Worm (Caenorhabditis elegans) whole organism, L3 larva: Measurements from ENCODE around the gene atg-13.

ENCODE experiments used
- R02D3.7 ChIP-seq: fragments of 150-350 bp; optimal IDR thresholded peaks from 2 replicates; lab custom pipeline; 2014; ENCODE audit warnings: missing biosample characterization, missing genetic modification characterization
- ZK546.5 ChIP-seq: sonication (generic microtip); optimal IDR thresholded peaks from 2 replicates; lab custom pipeline; 2017; ENCODE audit warnings: missing biosample characterization, missing genetic modification characterization
- ama-1 ChIP-seq: fragments of 150-350 bp; optimal IDR thresholded peaks from 2 replicates; lab custom pipeline; 2018
- ceh-28 ChIP-seq: fragments of 150-350 bp; optimal IDR thresholded peaks from 2 replicates; lab custom pipeline; 2014; ENCODE audit warnings: missing biosample characterization, missing genetic modification reagents, missing genetic modification characterization
- ceh-82 ChIP-seq: fragments of 150-350 bp; optimal IDR thresholded peaks from 2 replicates; lab custom pipeline; 2014; ENCODE audit warnings: missing biosample characterization, missing genetic modification characterization
- daf-12 ChIP-seq: fragments of 150-350 bp; optimal IDR thresholded peaks from 2 replicates; lab custom pipeline; 2014; ENCODE audit warnings: missing biosample characterization, missing genetic modification reagents, missing genetic modification characterization
- egl-27 ChIP-seq: sonication (generic microtip); optimal IDR thresholded peaks from 4 replicates; lab custom pipeline; 2017; ENCODE audit warnings: missing biosample characterization, missing genetic modification reagents, missing genetic modification characterization
- egl-5 ChIP-seq: fragments of 150-350 bp; optimal IDR thresholded peaks from 2 replicates; lab custom pipeline; 2017; ENCODE audit warnings: missing biosample characterization, missing genetic modification reagents, missing genetic modification characterization, inconsistent platforms
- elt-1 ChIP-seq: fragments of 150-350 bp; optimal IDR thresholded peaks from 2 replicates; lab custom pipeline; 2014; ENCODE audit warnings: missing biosample characterization, missing genetic modification characterization
- elt-2 ChIP-seq: sonication (generic microtip); optimal IDR thresholded peaks from 2 replicates; lab custom pipeline; 2016; ENCODE audit warnings: missing genetic modification reagents, mild to moderate bottlenecking, missing genetic modification characterization, missing compliant biosample characterization
- elt-3 ChIP-seq, 3 experiments: fragments of 150-350 bp in 1 of 3; sonication (generic microtip) in 2 of 3; optimal IDR thresholded peaks; 2 replicates in 2 of 3; 4 replicates in 1 of 3; lab custom pipeline; 2014 to 2017; ENCODE audit warnings: missing biosample characterization in 3 of 3, missing genetic modification characterization in 3 of 3
- fkh-10 ChIP-seq: sonication (generic microtip); optimal IDR thresholded peaks from 2 replicates; lab custom pipeline; 2017; ENCODE audit warnings: missing biosample characterization, missing genetic modification reagents, missing genetic modification characterization
- fkh-2 ChIP-seq: fragments of 150-350 bp; optimal IDR thresholded peaks from 2 replicates; lab custom pipeline; 2014; ENCODE audit warnings: missing biosample characterization, missing genetic modification reagents, missing genetic modification characterization
- fos-1 ChIP-seq: fragments of 150-350 bp; optimal IDR thresholded peaks from 2 replicates; lab custom pipeline; 2014; ENCODE audit warnings: missing biosample characterization, missing genetic modification characterization
- hmg-11 ChIP-seq: sonication (generic microtip); optimal IDR thresholded peaks from 2 replicates; lab custom pipeline; 2016; ENCODE audit warnings: missing genetic modification characterization, missing compliant biosample characterization
- jun-1 ChIP-seq: fragments of 150-350 bp; optimal IDR thresholded peaks from 2 replicates; lab custom pipeline; 2014; ENCODE audit warnings: missing biosample characterization, missing genetic modification reagents, missing genetic modification characterization
- lin-39 ChIP-seq: fragments of 150-350 bp; optimal IDR thresholded peaks from 2 replicates; lab custom pipeline; 2018; ENCODE audit warnings: missing biosample characterization, missing genetic modification reagents, missing genetic modification characterization
- lsy-12 ChIP-seq: sonication (generic microtip); optimal IDR thresholded peaks from 2 replicates; lab custom pipeline; 2016; ENCODE audit warnings: mild to moderate bottlenecking, missing genetic modification characterization, missing compliant biosample characterization
- mdl-1 ChIP-seq: fragments of 150-350 bp; optimal IDR thresholded peaks from 2 replicates; lab custom pipeline; 2014; ENCODE audit warnings: missing biosample characterization, missing genetic modification characterization
- nfya-1 ChIP-seq: sonication (generic microtip); optimal IDR thresholded peaks from 2 replicates; lab custom pipeline; 2017; ENCODE audit warnings: missing genetic modification characterization, mild to moderate bottlenecking, missing compliant biosample characterization, antibody characterized with exemption, moderate library complexity; ENCODE audit not compliant: insufficient read depth
- nhr-12 ChIP-seq: fragments of 150-350 bp; optimal IDR thresholded peaks from 2 replicates; lab custom pipeline; 2014; ENCODE audit warnings: missing biosample characterization, missing genetic modification characterization
- nhr-23 ChIP-seq: fragments of 150-350 bp; optimal IDR thresholded peaks from 2 replicates; lab custom pipeline; 2014; ENCODE audit warnings: missing biosample characterization, missing genetic modification reagents, missing genetic modification characterization
- nhr-237 ChIP-seq: fragments of 150-350 bp; optimal IDR thresholded peaks from 2 replicates; lab custom pipeline; 2014; ENCODE audit warnings: missing biosample characterization, missing genetic modification characterization
- nhr-25 ChIP-seq: sonication (generic microtip); optimal IDR thresholded peaks from 2 replicates; lab custom pipeline; 2017; ENCODE audit warnings: missing biosample characterization, missing genetic modification characterization
- nhr-28 ChIP-seq: fragments of 150-350 bp; optimal IDR thresholded peaks from 2 replicates; lab custom pipeline; 2014; ENCODE audit warnings: missing biosample characterization, missing genetic modification characterization
- nhr-43 ChIP-seq: sonication (generic microtip); optimal IDR thresholded peaks from 2 replicates; lab custom pipeline; 2016; ENCODE audit warnings: mild to moderate bottlenecking, missing genetic modification characterization, missing compliant biosample characterization; ENCODE audit not compliant: poor library complexity, severe bottlenecking
- nhr-76 ChIP-seq: fragments of 150-350 bp; sonication (generic microtip); optimal IDR thresholded peaks from 5 replicates; lab custom pipeline; 2014; ENCODE audit warnings: missing biosample characterization, missing genetic modification characterization
- pha-4 ChIP-seq: fragments of 150-350 bp; optimal IDR thresholded peaks from 2 replicates; lab custom pipeline; 2014; ENCODE audit warnings: missing biosample characterization, missing genetic modification reagents, missing genetic modification characterization
- pqm-1 ChIP-seq: fragments of 150-350 bp; optimal IDR thresholded peaks from 2 replicates; lab custom pipeline; 2017; ENCODE audit warnings: missing biosample characterization, missing genetic modification characterization, inconsistent platforms
- sea-2 ChIP-seq: fragments of 150-350 bp; sonication (generic microtip); optimal IDR thresholded peaks from 4 replicates; lab custom pipeline; 2014; ENCODE audit warnings: missing biosample characterization, missing genetic modification reagents, missing genetic modification characterization
- skn-1 ChIP-seq: fragments of 150-350 bp; optimal IDR thresholded peaks from 2 replicates; lab custom pipeline; 2014; ENCODE audit warnings: missing biosample characterization, missing genetic modification characterization
- snpc-4 ChIP-seq: fragments of 150-350 bp; optimal IDR thresholded peaks from 2 replicates; lab custom pipeline; 2014; ENCODE audit warnings: missing biosample characterization, missing genetic modification characterization
- tbx-2 ChIP-seq: sonication (generic microtip); optimal IDR thresholded peaks from 2 replicates; lab custom pipeline; 2016; ENCODE audit warnings: mild to moderate bottlenecking, missing genetic modification characterization, missing compliant biosample characterization
- unc-39 ChIP-seq: sonication (generic microtip); optimal IDR thresholded peaks from 4 replicates; lab custom pipeline; 2017; ENCODE audit warnings: missing biosample characterization, missing genetic modification characterization
- ztf-11 ChIP-seq: fragments of 150-350 bp; optimal IDR thresholded peaks from 2 replicates; lab custom pipeline; 2014; ENCODE audit warnings: missing biosample characterization, missing genetic modification characterization
- ztf-4 ChIP-seq: fragments of 150-350 bp; optimal IDR thresholded peaks from 2 replicates; lab custom pipeline; 2014; ENCODE audit warnings: missing biosample characterization, missing genetic modification characterization

atg-13 gene

DNA sequence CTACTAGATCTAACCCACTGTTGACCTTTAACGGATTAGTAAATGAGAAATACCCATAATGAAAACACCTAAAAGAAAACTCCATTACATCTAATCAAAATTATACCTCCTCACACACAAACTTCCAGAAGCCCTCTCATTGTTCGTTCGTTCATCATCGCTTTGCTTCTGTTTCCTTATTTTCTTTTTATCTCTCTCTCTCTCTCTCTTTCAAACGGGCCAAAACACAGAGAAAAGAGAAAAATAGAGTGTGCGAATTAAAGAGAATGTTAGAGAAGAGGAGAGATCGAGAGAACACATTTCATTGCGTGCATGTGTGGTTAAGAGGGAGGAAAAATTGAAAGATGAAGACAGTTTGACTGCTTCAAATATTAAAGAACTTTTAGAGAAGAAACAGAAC is 33.7 kb downstream of the atg-13 start (continued):
- TF ChIP-seq elt-3 (tag; optimal IDR thresholded peaks at IDR 0.05; lab: Kevin White, UChicago): no peak
- TF ChIP-seq daf-12 (tag; lab: Kevin White, UChicago): no peak
- TF ChIP-seq mdl-1 (tag; lab: Kevin White, UChicago): peak; percentile 31
- TF ChIP-seq nfya-1 (tag; lab: Kevin White, UChicago): peak; percentile 91

ce11 chrIII:8121923-8122322 is 36.1 kb downstream of the atg-13 start:
- TF ChIP-seq pqm-1 (tag; lab: Kevin White, UChicago): no peak
- no peak for TF ChIP-seq nhr-12 (tag; lab: Kevin White, UChicago)
- TF ChIP-seq R02D3.7 (tag; lab: Kevin White, UChicago): no peak
- no peak for TF ChIP-seq ceh-28 (tag; lab: Kevin White, UChicago)
- TF ChIP-seq lin-39 (tag; lab: Kevin White, UChicago): no peak
- no peak for TF ChIP-seq tbx-2 (tag; lab: Kevin White, UChicago)
- TF ChIP-seq elt-3 (tag; optimal IDR thresholded peaks at IDR 0.05; lab: Kevin White, UChicago): no peak
- TF ChIP-seq ama-1 (lab: Kevin White, UChicago): no peak
- TF ChIP-seq pha-4 (tag; lab: Kevin White, UChicago): no peak
- no peak for TF ChIP-seq unc-39 (tag; lab: Kevin White, UChicago)

ce11 chrIII:8121132-8121531 is 36.9 kb downstream of the atg-13 start, which contains the start of gene gei-8:
Gene gei-8, minus strand, starts transcription at chrIII:8121232.
- TF ChIP-seq egl-5: no peak
- no peak for TF ChIP-seq fkh-10 (GFP tag; lab: Kevin White, UChicago)
- TF ChIP-seq nhr-25 (tag; lab: Kevin White, UChicago): no peak
- no peak for TF ChIP-seq egl-27 (tag; lab: Kevin White, UChicago)

- TF ChIP-seq fos-1 (tag; lab: Kevin White, UChicago): no peak
- TF ChIP-seq ZK546.5 (tag; lab: Kevin White, UChicago): no peak
- TF ChIP-seq lin-39 (tag; lab: Kevin White, UChicago): no peak
- TF ChIP-seq ceh-28 (tag; lab: Kevin White, UChicago): no peak
- no peak for TF ChIP-seq elt-1 (tag; lab: Kevin White, UChicago)
- TF ChIP-seq elt-2: no peak
- no peak for TF ChIP-seq mdl-1 (tag; lab: Kevin White, UChicago)
- no peak for TF ChIP-seq nhr-23
- TF ChIP-seq sea-2 (GFP tag; lab: Kevin White, UChicago): no peak
- TF ChIP-seq fkh-10 (GFP tag; lab: Kevin White, UChicago): no peak
- TF ChIP-seq lsy-12 (tag; lab: Kevin White, UChicago): no peak
- no peak for TF ChIP-seq egl-27 (tag; lab: Kevin White, UChicago)
- TF ChIP-seq R02D3.7 (tag; lab: Kevin White, UChicago): no peak
Measured at ce11 chrIII:8117155-8117554, 40.8 kb downstream of the atg-13 start.

DNA sequence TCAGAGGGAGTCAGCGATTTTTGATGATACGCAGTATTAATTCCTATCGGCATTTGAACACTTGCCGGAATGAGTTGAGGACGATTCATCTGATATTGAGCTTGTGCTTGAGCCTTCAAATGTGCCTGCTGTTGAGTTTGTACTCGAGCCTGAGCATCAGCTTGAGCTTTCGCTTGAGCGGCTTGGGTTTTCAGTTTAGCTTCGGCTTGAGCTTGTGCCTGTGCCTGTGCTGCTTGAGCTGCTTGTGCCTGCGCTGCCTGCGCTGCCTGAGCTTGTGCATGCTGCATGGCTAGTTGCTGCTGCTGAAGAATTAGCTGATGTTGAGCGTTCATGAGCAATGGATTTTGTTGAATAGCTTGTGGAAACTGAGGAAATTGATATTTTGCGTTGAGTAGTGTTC is 42.1 kb downstream of the atg-13 start:
- TF ChIP-seq nhr-25 (tag; lab: Kevin White, UChicago) (no peak), hmg-11 (tag; lab: Kevin White, UChicago) (no peak), ZK546.5 (tag; lab: Kevin White, UChicago) (no peak)

DNA sequence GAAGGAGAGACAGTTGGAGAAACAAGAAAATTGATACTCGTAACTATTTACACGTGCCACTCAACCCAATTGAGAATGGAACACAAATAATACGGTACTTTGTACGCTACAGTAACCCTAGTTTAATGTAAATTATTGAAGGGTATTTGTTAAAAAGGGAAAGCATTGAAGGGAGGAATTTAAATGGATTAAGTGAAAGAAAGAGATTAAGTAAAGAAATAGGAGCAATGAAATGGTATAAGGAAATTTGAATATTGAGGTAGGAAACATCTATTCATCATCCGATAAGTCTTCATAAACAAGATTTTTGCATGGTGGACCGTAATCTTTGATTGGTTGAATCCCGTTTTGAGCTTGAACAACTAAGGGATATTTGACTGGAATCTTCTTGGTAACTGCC is 46.6 kb downstream of the atg-13 start:
- TF ChIP-seq nhr-43 (peak; percentile 36), nhr-25 (tag; lab: Kevin White, UChicago) (no peak)

DNA sequence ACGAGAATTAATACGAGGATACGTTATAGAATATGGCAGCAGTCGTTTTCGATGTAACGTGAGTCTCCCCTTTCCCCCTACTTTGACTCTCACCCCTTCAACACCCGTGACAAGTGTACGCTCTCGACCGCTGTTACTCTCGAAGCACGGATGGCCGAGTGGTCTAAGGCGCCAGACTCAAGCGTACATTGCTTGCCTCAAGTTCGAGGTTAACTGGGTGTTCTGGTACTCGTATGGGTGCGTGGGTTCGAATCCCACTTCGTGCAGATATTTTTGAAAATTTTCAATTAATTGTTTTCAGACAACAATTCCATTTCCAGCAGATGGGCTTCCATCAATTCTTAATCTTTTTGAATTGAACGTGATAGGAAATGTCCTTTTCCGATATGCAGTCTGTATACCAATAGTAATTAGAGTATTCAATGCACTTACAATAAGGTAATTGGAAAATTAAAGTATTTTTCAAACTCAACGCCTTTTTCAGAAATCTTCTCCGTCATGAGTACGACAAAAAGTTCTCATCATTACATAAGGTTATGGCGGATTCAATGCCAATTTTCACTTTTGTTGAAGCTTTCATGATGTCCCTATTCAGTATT is 48.4 kb downstream of the atg-13 start:
- no peak for TF ChIP-seq sea-2 (GFP tag; lab: Kevin White, UChicago)
- TF ChIP-seq nhr-28 (tag; lab: Kevin White, UChicago): no peak
- peak; percentile 23 for TF ChIP-seq snpc-4
- no peak for TF ChIP-seq ceh-82 (tag; lab: Kevin White, UChicago)
- TF ChIP-seq R02D3.7 (tag; lab: Kevin White, UChicago): no peak
- TF ChIP-seq nhr-12 (tag; lab: Kevin White, UChicago): no peak
- peak; percentile 8 for TF ChIP-seq skn-1 (tag; lab: Kevin White, UChicago)
- TF ChIP-seq lsy-12 (tag; lab: Kevin White, UChicago): peak; percentile 66
- TF ChIP-seq hmg-11 (tag; lab: Kevin White, UChicago): peak; percentile 78
- no peak for TF ChIP-seq fkh-2
- peak; percentile 74 for TF ChIP-seq pha-4 (tag; lab: Kevin White, UChicago)
- peak; percentile 29 for TF ChIP-seq nhr-23
- no peak for TF ChIP-seq nhr-76 (tag; lab: Kevin White, UChicago)
- peak; percentile 68 for TF ChIP-seq ama-1 (lab: Kevin White, UChicago)
- no peak for TF ChIP-seq ztf-11 (tag; lab: Kevin White, UChicago)
- peak; percentile 52 for TF ChIP-seq ztf-4 (tag; lab: Kevin White, UChicago)
- peak; percentile 74 for TF ChIP-seq egl-27 (tag; lab: Kevin White, UChicago)
- no peak for TF ChIP-seq fkh-10 (GFP tag; lab: Kevin White, UChicago)
- no peak for TF ChIP-seq nhr-237 (tag; lab: Kevin White, UChicago)
- TF ChIP-seq pqm-1 (tag; lab: Kevin White, UChicago): no peak
- peak; percentile 17 for TF ChIP-seq nhr-25 (tag; lab: Kevin White, UChicago)
- peak; percentile 64 for TF ChIP-seq jun-1 (tag; lab: Kevin White, UChicago)
- TF ChIP-seq nfya-1 (tag; lab: Kevin White, UChicago): peak; percentile 69
- TF ChIP-seq ceh-28 (tag; lab: Kevin White, UChicago): no peak
- peak; percentile 33 for TF ChIP-seq egl-5
- TF ChIP-seq lin-39 (tag; lab: Kevin White, UChicago): peak; percentile 80
